Worm (Caenorhabditis elegans) whole organism, mixed stage, embryonic: ENCODE results near the gene C10A4.6.

Experiments used
- ham-2 ChIP-seq: fragments of 200-800 bp; sonication (Bioruptor generic); optimal IDR thresholded peaks from 2 replicates; lab custom pipeline; 2018; ENCODE audit warnings: mild to moderate bottlenecking, missing genetic modification characterization, missing compliant biosample characterization
- lin-13 ChIP-seq: fragments of 150-350 bp; optimal IDR thresholded peaks from 2 replicates; lab custom pipeline; 2014; ENCODE audit warnings: missing biosample characterization, missing genetic modification characterization
- mep-1 ChIP-seq: fragments of 150-350 bp; optimal IDR thresholded peaks from 2 replicates; lab custom pipeline; 2017; ENCODE audit warnings: missing biosample characterization, missing genetic modification reagents, missing genetic modification characterization, inconsistent platforms
- pha-4 ChIP-seq: fragments of 150-350 bp; optimal IDR thresholded peaks from 2 replicates; lab custom pipeline; 2018; ENCODE audit warnings: missing biosample characterization, missing genetic modification reagents, missing genetic modification characterization
- sem-2 ChIP-seq: fragments of 200-800 bp; sonication (Bioruptor generic); optimal IDR thresholded peaks from 2 replicates; lab custom pipeline; 2018; ENCODE audit warnings: mild to moderate bottlenecking, missing genetic modification characterization, missing compliant biosample characterization
- tbx-8 ChIP-seq: fragments of 200-800 bp; sonication (Bioruptor generic); optimal IDR thresholded peaks from 2 replicates; lab custom pipeline; 2018; ENCODE audit warnings: mild to moderate bottlenecking, missing genetic modification characterization, moderate library complexity, missing compliant biosample characterization
- unc-39 ChIP-seq: fragments of 150-350 bp; optimal IDR thresholded peaks from 2 replicates; lab custom pipeline; 2014; ENCODE audit warnings: missing biosample characterization, missing genetic modification characterization

DNA sequence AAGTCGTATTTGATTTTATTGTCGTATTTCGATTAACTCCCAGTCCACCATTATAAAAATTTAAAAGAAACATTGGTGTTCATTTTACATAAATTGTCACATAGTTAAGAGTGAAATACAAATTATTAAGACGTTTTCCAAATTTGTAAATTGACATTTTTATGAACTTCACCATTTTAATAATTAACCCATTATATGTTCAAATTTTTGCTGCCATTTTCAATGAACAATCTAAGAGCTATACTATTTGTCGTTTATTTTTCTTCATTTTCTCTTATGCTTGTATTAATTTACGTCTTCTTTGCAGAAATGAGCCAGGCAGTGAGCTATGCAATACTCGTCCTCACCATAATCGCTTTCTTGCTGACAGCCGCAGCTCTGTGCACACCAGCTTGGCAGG, 40.8 kb downstream of the C10A4.6 start, which contains the start of gene clc-2:
- TF ChIP-seq lin-13 (tag; lab: Kevin White, UChicago) (no peak), unc-39 (tag; lab: Kevin White, UChicago) (no peak), ham-2 (GFP tag; lab: Kevin White, UChicago) (no peak), sem-2 (GFP tag; lab: Kevin White, UChicago) (no peak), mep-1 (tag; lab: Kevin White, UChicago) (no peak), pha-4 (tag; lab: Kevin White, UChicago) (no peak), tbx-8 (GFP tag; lab: Kevin White, UChicago) (no peak)
